Worm (Caenorhabditis elegans) whole organism, late embryonic: ENCODE measurements around the gene C53A5.16.
A peak's percentile ranks its signal among the peaks of the same experiment; 100 is the strongest.

ENCODE experiments used
- ahr-1 ChIP-seq: sonication (generic microtip); optimal IDR thresholded peaks from 2 replicates; lab custom pipeline; 2016; ENCODE audit warnings: missing genetic modification characterization, missing compliant biosample characterization
- ceh-19 ChIP-seq: fragments of 200-800 bp; sonication (Bioruptor generic); optimal IDR thresholded peaks from 2 replicates; lab custom pipeline; 2018; ENCODE audit warnings: mild to moderate bottlenecking, missing genetic modification characterization, missing compliant biosample characterization
- elt-2 ChIP-seq: sonication (generic microtip); optimal IDR thresholded peaks from 2 replicates; lab custom pipeline; 2016; ENCODE audit warnings: missing genetic modification reagents, missing genetic modification characterization, missing compliant biosample characterization
- eyg-1 ChIP-seq: sonication (generic microtip); optimal IDR thresholded peaks from 2 replicates; lab custom pipeline; 2016; ENCODE audit warnings: missing genotype, missing genetic modification characterization, missing compliant biosample characterization
- madf-2 ChIP-seq: sonication (generic microtip); optimal IDR thresholded peaks from 2 replicates; lab custom pipeline; 2017; ENCODE audit warnings: missing genetic modification characterization, missing compliant biosample characterization
- nhr-11 ChIP-seq: fragments of 150-350 bp; optimal IDR thresholded peaks from 2 replicates; lab custom pipeline; 2014; ENCODE audit warnings: missing biosample characterization, missing genetic modification characterization
- nhr-232 ChIP-seq: sonication (generic microtip); optimal IDR thresholded peaks from 2 replicates; lab custom pipeline; 2016; ENCODE audit warnings: missing genetic modification characterization, missing compliant biosample characterization
- pros-1 ChIP-seq: fragments of 150-350 bp; optimal IDR thresholded peaks from 2 replicates; lab custom pipeline; 2014; ENCODE audit warnings: missing biosample characterization, missing genetic modification reagents, missing genetic modification characterization
- tbx-7 ChIP-seq: sonication (generic microtip); optimal IDR thresholded peaks from 2 replicates; lab custom pipeline; 2016; ENCODE audit warnings: missing genotype, missing genetic modification characterization, missing compliant biosample characterization

ce11 chrV:14542138-14542537, 19.7 kb upstream of the C53A5.16 start:
- no peak for TF ChIP-seq ahr-1 (tag; lab: Kevin White, UChicago)
- no peak for TF ChIP-seq nhr-232
- TF ChIP-seq nhr-11 (tag; lab: Kevin White, UChicago) = no peak
- peak; percentile 96 for TF ChIP-seq elt-2
- TF ChIP-seq madf-2 = no peak
- TF ChIP-seq pros-1 = no peak
- TF ChIP-seq ceh-19 (GFP tag; lab: Kevin White, UChicago) = no peak
- TF ChIP-seq eyg-1 (tag; lab: Kevin White, UChicago) = no peak
- no peak for TF ChIP-seq tbx-7
